Fruit fly (Drosophila melanogaster): ENCODE results near the gene Sras.

The Sras gene

DNA sequence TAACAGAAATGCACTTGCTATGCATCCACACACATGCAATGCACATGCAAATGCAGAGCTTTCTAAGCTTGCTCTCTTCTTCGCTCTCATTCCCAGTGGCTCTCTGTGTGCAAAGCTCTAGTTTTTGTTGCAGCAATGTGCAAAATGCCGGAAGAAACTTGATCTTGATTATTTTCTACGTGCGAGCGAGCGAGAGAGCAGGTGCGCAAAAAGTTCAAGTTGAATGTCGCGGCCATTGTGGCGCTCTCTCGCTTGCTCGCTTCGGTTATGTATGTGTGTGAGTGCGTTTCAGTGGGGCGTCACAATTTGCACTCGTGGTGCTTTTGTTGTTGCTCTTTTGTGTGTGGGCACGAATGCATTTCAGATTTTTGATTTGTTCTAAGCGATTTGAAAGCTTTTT lies 47.0 kb downstream of the Sras start (continued):
- TF ChIP-seq odd (GFP tag; optimal IDR thresholded peaks at IDR 0.05) (no peak), nau (GFP tag; optimal IDR thresholded peaks at IDR 0.05) (no peak), CG9932 (GFP tag; IDR thresholded peaks at IDR 0.05) (no peak), chif (GFP tag; optimal IDR thresholded peaks at IDR 0.05) (no peak), en (GFP tag; optimal IDR thresholded peaks at IDR 0.05) (no peak), cg (GFP tag; optimal IDR thresholded peaks at IDR 0.05) (peak; percentile 37), fd3F (GFP tag; optimal IDR thresholded peaks at IDR 0.05) (no peak), ham (GFP tag; IDR thresholded peaks at IDR 0.05) (no peak), vvl (GFP tag; IDR thresholded peaks at IDR 0.05) (peak; percentile 15; the same call in 1 of the 2 replicates), gro (GFP tag; optimal IDR thresholded peaks at IDR 0.05) (no peak), NK7.1 (GFP tag; optimal IDR thresholded peaks at IDR 0.05) (no peak), ken (GFP tag; IDR thresholded peaks at IDR 0.05) (no peak), ftz-f1 (GFP tag; optimal IDR thresholded peaks at IDR 0.05) (peak; percentile 8), Lpt (GFP tag; optimal IDR thresholded peaks at IDR 0.05) (no peak), tx (GFP tag; optimal IDR thresholded peaks at IDR 0.05) (no peak), CG18619 (GFP tag; optimal IDR thresholded peaks at IDR 0.05) (no peak), sd (tag; optimal IDR thresholded peaks at IDR 0.05) (peak; percentile 49), CG30403 (GFP tag; optimal IDR thresholded peaks at IDR 0.05) (no peak), prd (optimal IDR thresholded peaks at IDR 0.05) (no peak), prd (GFP tag; IDR thresholded peaks at IDR 0.05) (no peak), sisA (GFP tag; IDR thresholded peaks at IDR 0.05) (no peak), dimm (GFP tag; IDR thresholded peaks at IDR 0.05) (no peak), Ets97D (GFP tag; optimal IDR thresholded peaks at IDR 0.05) (no peak), CG10274 (GFP tag; optimal IDR thresholded peaks at IDR 0.05) (no peak), bowl (GFP tag; IDR thresholded peaks at IDR 0.05) (no peak), CG3726 (GFP tag; IDR thresholded peaks at IDR 0.05) (no peak), pnt (GFP tag; optimal IDR thresholded peaks at IDR 0.05) (no peak), Trl (optimal IDR thresholded peaks at IDR 0.05) (peak; percentile 5 to 49), Trl (GFP tag; optimal IDR thresholded peaks at IDR 0.05) (no peak), nerfin-2 (GFP tag; IDR thresholded peaks at IDR 0.05; ENCODE audit: partially characterized antibody) (no peak), CG2875 (GFP tag; optimal IDR thresholded peaks at IDR 0.05) (no peak), HmgZ (tag; optimal IDR thresholded peaks at IDR 0.05) (no peak), Nf-YA (GFP tag; IDR thresholded peaks at IDR 0.05) (no peak), Taf1 (GFP tag; IDR thresholded peaks at IDR 0.05) (no peak), disco-r (GFP tag; optimal IDR thresholded peaks at IDR 0.05) (no peak)

DNA sequence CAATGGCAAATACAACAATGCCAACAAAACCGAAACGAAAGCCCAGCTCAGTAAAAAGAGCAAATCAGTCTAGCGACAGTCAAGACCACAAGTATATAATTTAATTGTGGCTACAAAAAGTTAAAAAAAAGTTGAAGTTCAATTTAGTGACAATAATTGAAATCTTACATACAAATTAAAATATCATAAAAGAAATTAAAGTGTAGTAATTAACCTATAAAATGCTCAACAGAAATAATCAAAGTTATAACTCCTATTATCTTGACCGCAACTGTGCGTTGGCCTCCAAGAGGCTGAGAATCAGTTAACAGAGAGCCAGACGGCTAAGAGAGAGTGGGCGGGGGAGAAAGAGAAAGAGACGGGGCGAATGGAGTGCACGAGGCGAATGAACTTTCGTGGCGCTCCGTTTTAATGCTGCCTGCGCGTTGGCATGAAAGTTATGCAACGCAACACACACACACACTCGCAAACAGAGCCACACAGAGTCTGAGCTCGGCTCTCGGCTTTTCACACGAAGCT lies 48.2 kb downstream of the Sras start:
- TF ChIP-seq h (optimal IDR thresholded peaks at IDR 0.05) (no peak), CG13123 (GFP tag; optimal IDR thresholded peaks at IDR 0.05) (peak; percentile 31), tna (GFP tag; IDR thresholded peaks at IDR 0.05; ENCODE audit: partially characterized antibody) (no peak), hkb (optimal IDR thresholded peaks at IDR 0.05) (no peak), hkb (GFP tag; IDR thresholded peaks at IDR 0.05) (peak; percentile 88), CG1792 (GFP tag; optimal IDR thresholded peaks at IDR 0.05) (no peak), Scr (GFP tag; IDR thresholded peaks at IDR 0.05; ENCODE audit: partially characterized antibody) (no peak), CG3726 (GFP tag; IDR thresholded peaks at IDR 0.05) (no peak), Blimp-1 (GFP tag; optimal IDR thresholded peaks at IDR 0.05) (peak; percentile 97), gt (GFP tag; IDR thresholded peaks at IDR 0.05) (peak; percentile 36; the same call in 1 of the 2 replicates), Myb (GFP tag; optimal IDR thresholded peaks at IDR 0.05) (no peak), gro (GFP tag; optimal IDR thresholded peaks at IDR 0.05) (no peak), Bteb2 (GFP tag; optimal IDR thresholded peaks at IDR 0.05) (peak; percentile 69), CG2199 (GFP tag; IDR thresholded peaks at IDR 0.05) (no peak), H15 (GFP tag; IDR thresholded peaks at IDR 0.05) (peak; percentile 64), peb (GFP tag; IDR thresholded peaks at IDR 0.05) (peak; percentile 49; the same call in 1 of the 2 replicates), CG17328 (GFP tag; IDR thresholded peaks at IDR 0.05) (peak; percentile 91), bsh (GFP tag; optimal IDR thresholded peaks at IDR 0.05) (peak; percentile 84 to 95), Dfd (GFP tag; optimal IDR thresholded peaks at IDR 0.05) (no peak), CG34224 (GFP tag; IDR thresholded peaks at IDR 0.05; ENCODE audit: partially characterized antibody) (no peak), CG4328 (GFP tag; optimal IDR thresholded peaks at IDR 0.05) (peak; percentile 55), CG32767 (GFP tag; IDR thresholded peaks at IDR 0.05) (peak; percentile 66)
